Worm (Caenorhabditis elegans) whole organism, L2 larva: Measurements from ENCODE around the gene cdc-37.
A peak's percentile ranks its signal among the peaks of the same experiment; 100 is the strongest.
"Not testable (repeated sequence)": the region's sequence is repeated elsewhere in the genome, so short reads cannot be mapped to it uniquely, and the experiment has no call there.

Experiments
- C34F6.9 ChIP-seq: fragments of 150-350 bp; optimal IDR thresholded peaks from 2 replicates; lab custom pipeline; 2014; ENCODE audit warnings: missing biosample characterization, missing genetic modification characterization
- Y55F3AM.14 ChIP-seq: fragments of 200-800 bp; sonication (Bioruptor generic); optimal IDR thresholded peaks from 2 replicates; lab custom pipeline; 2018; ENCODE audit warnings: mild to moderate bottlenecking, missing genetic modification characterization, missing compliant biosample characterization
- ZK546.5 ChIP-seq: sonication (generic microtip); optimal IDR thresholded peaks from 2 replicates; lab custom pipeline; 2017; ENCODE audit warnings: missing biosample characterization, missing genetic modification characterization
- ama-1 ChIP-seq: fragments of 150-350 bp; optimal IDR thresholded peaks from 2 replicates; lab custom pipeline; 2018; ENCODE audit warnings: inconsistent platforms
- blmp-1 ChIP-seq: sonication (generic microtip); optimal IDR thresholded peaks from 2 replicates; lab custom pipeline; 2017; ENCODE audit warnings: missing genetic modification characterization, mild to moderate bottlenecking, missing compliant biosample characterization, antibody characterized with exemption, moderate library complexity; ENCODE audit not compliant: insufficient read depth
- ceh-16 ChIP-seq: fragments of 150-350 bp; optimal IDR thresholded peaks from 2 replicates; lab custom pipeline; 2014; ENCODE audit warnings: missing biosample characterization, missing genetic modification characterization
- ceh-82 ChIP-seq: fragments of 150-350 bp; optimal IDR thresholded peaks from 2 replicates; lab custom pipeline; 2014; ENCODE audit warnings: missing biosample characterization, missing genetic modification characterization
- crh-2 ChIP-seq: sonication (generic microtip); optimal IDR thresholded peaks from 2 replicates; lab custom pipeline; 2017; ENCODE audit warnings: missing biosample characterization, missing genetic modification characterization
- egl-27 ChIP-seq: sonication (generic microtip); optimal IDR thresholded peaks from 3 replicates; lab custom pipeline; 2017; ENCODE audit warnings: missing biosample characterization, missing genetic modification reagents, missing genetic modification characterization
- elt-1 ChIP-seq: fragments of 150-350 bp; optimal IDR thresholded peaks from 2 replicates; lab custom pipeline; 2014; ENCODE audit warnings: missing biosample characterization, missing genetic modification characterization
- lin-11 ChIP-seq: fragments of 150-350 bp; sonication (generic microtip); optimal IDR thresholded peaks from 2 replicates; lab custom pipeline; 2014; ENCODE audit warnings: missing biosample characterization, missing genetic modification characterization, inconsistent platforms, mixed read lengths
- lin-39 ChIP-seq: fragments of 150-350 bp; optimal IDR thresholded peaks from 2 replicates; lab custom pipeline; 2014; ENCODE audit warnings: missing biosample characterization, missing genetic modification reagents, missing genetic modification characterization
- mab-5 ChIP-seq: fragments of 150-350 bp; optimal IDR thresholded peaks from 2 replicates; lab custom pipeline; 2014; ENCODE audit warnings: missing biosample characterization, missing genetic modification characterization
- mbf-1 ChIP-seq: sonication (generic microtip); optimal IDR thresholded peaks from 2 replicates; lab custom pipeline; 2017; ENCODE audit warnings: missing biosample characterization, missing genetic modification characterization
- nhr-10 ChIP-seq: sonication (generic microtip); optimal IDR thresholded peaks from 2 replicates; lab custom pipeline; 2017; ENCODE audit warnings: missing biosample characterization, missing genetic modification characterization
- nhr-11 ChIP-seq: fragments of 150-350 bp; optimal IDR thresholded peaks from 2 replicates; lab custom pipeline; 2014; ENCODE audit warnings: missing biosample characterization, missing genetic modification characterization
- nhr-129 ChIP-seq: fragments of 150-350 bp; optimal IDR thresholded peaks from 2 replicates; lab custom pipeline; 2014; ENCODE audit warnings: missing biosample characterization, missing genetic modification characterization
- nhr-21 ChIP-seq: fragments of 150-350 bp; optimal IDR thresholded peaks from 2 replicates; lab custom pipeline; 2014; ENCODE audit warnings: missing biosample characterization, missing genetic modification characterization
- nhr-6 ChIP-seq: fragments of 150-350 bp; optimal IDR thresholded peaks from 2 replicates; lab custom pipeline; 2014; ENCODE audit warnings: missing biosample characterization, missing genetic modification characterization
- sem-4 ChIP-seq: fragments of 150-350 bp; optimal IDR thresholded peaks from 2 replicates; lab custom pipeline; 2014; ENCODE audit warnings: missing biosample characterization, missing genetic modification reagents, missing genetic modification characterization
- skn-1 ChIP-seq: sonication (generic microtip); optimal IDR thresholded peaks from 2 replicates; lab custom pipeline; 2017; ENCODE audit warnings: missing biosample characterization, missing genetic modification characterization
- sma-9 ChIP-seq, 2 experiments: fragments of 150-350 bp in 1 of 2; sonication (generic microtip) in 1 of 2; optimal IDR thresholded peaks; 2 replicates each; lab custom pipeline; 2014 to 2016; ENCODE audit warnings: missing genetic modification characterization in 2 of 2, mild to moderate bottlenecking in 1 of 2, missing biosample characterization in 1 of 2, missing compliant biosample characterization in 1 of 2, missing genetic modification reagents in 1 of 2, moderate library complexity in 1 of 2
- snpc-4 ChIP-seq: fragments of 150-350 bp; optimal IDR thresholded peaks from 2 replicates; lab custom pipeline; 2014; ENCODE audit warnings: missing biosample characterization, missing genetic modification characterization
- unc-55 ChIP-seq: fragments of 150-350 bp; sonication (generic microtip); optimal IDR thresholded peaks from 3 replicates; lab custom pipeline; 2014; ENCODE audit warnings: missing biosample characterization, missing genetic modification reagents, missing genetic modification characterization
- unc-62 ChIP-seq: fragments of 150-350 bp; optimal IDR thresholded peaks from 2 replicates; lab custom pipeline; 2014; ENCODE audit warnings: missing biosample characterization, missing genetic modification reagents, missing genetic modification characterization
- ztf-11 ChIP-seq: sonication (generic microtip); optimal IDR thresholded peaks from 2 replicates; lab custom pipeline; 2017; ENCODE audit warnings: missing biosample characterization, missing genetic modification characterization

Gene cdc-37

ce11 chrII:555371-555770 is 25.0 kb downstream of the cdc-37 start:
- peak; percentile 20 for TF ChIP-seq C34F6.9 (tag; lab: Kevin White, UChicago)
- no peak for TF ChIP-seq unc-62 (GFP tag; lab: Kevin White, UChicago)

DNA sequence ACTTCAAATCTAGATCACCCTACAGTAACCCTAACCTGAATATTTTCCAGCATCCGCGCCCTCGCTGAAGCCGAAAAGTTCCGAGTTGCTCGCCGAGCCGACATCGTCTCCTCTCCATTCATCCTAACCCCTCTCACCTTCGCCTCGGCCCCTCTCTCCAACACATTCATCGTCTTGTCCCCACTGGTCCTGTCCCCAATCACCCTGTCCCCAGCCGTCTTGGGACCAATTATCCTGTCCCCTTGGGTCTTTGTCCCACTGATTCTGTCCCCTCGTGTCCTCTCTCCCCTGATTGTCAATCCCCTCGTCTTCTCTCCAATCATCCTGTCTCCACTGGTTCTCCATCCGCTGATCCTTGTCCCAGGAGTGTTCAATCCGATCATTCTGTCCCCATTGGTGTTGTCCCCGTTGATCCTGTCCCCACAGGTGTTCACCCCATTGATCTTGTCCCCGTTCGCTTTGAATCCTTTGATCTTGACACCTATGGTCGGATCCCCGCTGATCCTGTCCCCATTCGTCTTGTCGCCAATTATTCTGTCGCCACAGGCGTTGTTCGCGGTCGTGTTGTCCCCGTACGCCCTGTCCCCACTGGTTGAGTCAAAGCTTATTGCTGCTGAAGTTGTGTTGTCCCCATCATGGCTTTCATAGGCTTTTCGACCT is 29.0 kb downstream of the cdc-37 start, which contains the start of gene lips-7:
lips-7 (plus strand) TSS at position 610 of the 660 bp plus-strand sequence.
- TF ChIP-seq nhr-129 (tag; lab: Kevin White, UChicago) = no peak
- no peak for TF ChIP-seq ZK546.5 (tag; lab: Kevin White, UChicago)
- no peak for TF ChIP-seq sem-4
- no peak for TF ChIP-seq nhr-10 (tag; lab: Kevin White, UChicago)
- TF ChIP-seq unc-62 (GFP tag; lab: Kevin White, UChicago) = no peak
- no peak for TF ChIP-seq ama-1 (lab: Kevin White, UChicago)
- TF ChIP-seq, all 48 proteins: peak for 0

- TF ChIP-seq unc-55 = peak; percentile 7
- no peak for TF ChIP-seq ztf-11 (tag; lab: Kevin White, UChicago)
- no peak for TF ChIP-seq mab-5 (tag; lab: Kevin White, UChicago)
These were observed 30.9 kb downstream of the cdc-37 start for ce11 chrII:549501-549900.

ce11 chrII:546405-546804 is 34.0 kb downstream of the cdc-37 start, which contains the start of gene mlt-10:
Gene mlt-10, plus strand, starts transcription at chrII:546705.
- TF ChIP-seq egl-27 (tag; lab: Kevin White, UChicago) = no peak
- TF ChIP-seq, all 48 proteins: peak for 0

DNA sequence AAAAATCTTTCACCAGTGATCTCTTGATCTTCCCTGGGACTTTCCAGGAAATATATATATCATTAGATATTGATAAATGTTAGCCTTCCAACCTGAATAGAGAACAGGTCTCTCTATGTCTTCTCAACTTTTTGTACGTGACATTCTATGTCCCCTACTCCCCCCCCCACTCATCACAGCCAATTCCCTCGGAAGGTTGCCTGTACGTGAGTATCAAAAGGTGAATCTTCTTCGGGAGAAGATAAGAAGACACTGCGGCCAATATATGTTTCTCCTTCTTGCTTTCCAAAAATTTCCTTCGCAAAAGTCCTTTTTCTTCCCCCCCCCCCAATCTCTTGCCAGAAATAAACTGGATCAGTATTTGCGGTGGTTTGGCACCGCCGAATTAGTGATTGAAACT is 38.0 kb downstream of the cdc-37 start:
- TF ChIP-seq nhr-10 (tag; lab: Kevin White, UChicago) (no peak), nhr-21 (tag; lab: Kevin White, UChicago) (peak; percentile 51)

- TF ChIP-seq lin-11 (tag; lab: Kevin White, UChicago) (no peak), ZK546.5 (tag; lab: Kevin White, UChicago) (no peak), nhr-6 (tag; lab: Kevin White, UChicago) (no peak), sma-9 (GFP tag; optimal IDR thresholded peaks at IDR 0.05; lab: Kevin White, UChicago) (no peak), sma-9 (tag; optimal IDR thresholded peaks at IDR 0.05; lab: Kevin White, UChicago) (no peak), mbf-1 (tag; lab: Kevin White, UChicago) (no peak), lin-39 (tag; lab: Kevin White, UChicago) (no peak), skn-1 (no peak), snpc-4 (tag; lab: Kevin White, UChicago) (no peak), nhr-10 (tag; lab: Kevin White, UChicago) (no peak), ceh-16 (tag; lab: Kevin White, UChicago) (no peak), nhr-21 (tag; lab: Kevin White, UChicago) (no peak), elt-1 (tag; lab: Kevin White, UChicago) (no peak), ztf-11 (tag; lab: Kevin White, UChicago) (no peak), mab-5 (tag; lab: Kevin White, UChicago) (no peak), crh-2 (tag; lab: Kevin White, UChicago) (no peak), Y55F3AM.14 (GFP tag; lab: Kevin White, UChicago) (no peak), unc-62 (GFP tag; lab: Kevin White, UChicago) (no peak), C34F6.9 (tag; lab: Kevin White, UChicago) (no peak), blmp-1 (tag; lab: Kevin White, UChicago) (no peak)
These were observed 43.6 kb downstream of the cdc-37 start, which contains the start of gene T27A1.2 for ce11 chrII:536775-537174. Gene T27A1.2, minus strand, starts transcription at chrII:536875.

ce11 chrII:535226-535625 is 45.2 kb downstream of the cdc-37 start, which contains the start of gene T27A1.3:
Gene T27A1.3, plus strand, starts transcription at chrII:535526.
- TF ChIP-seq ceh-82, nhr-129, nhr-11 (tag; lab: Kevin White, UChicago): not testable (repeated sequence)
